Fruit fly (Drosophila melanogaster): ENCODE results near the gene Kaz-m1.

Kaz-m1 gene

DNA sequence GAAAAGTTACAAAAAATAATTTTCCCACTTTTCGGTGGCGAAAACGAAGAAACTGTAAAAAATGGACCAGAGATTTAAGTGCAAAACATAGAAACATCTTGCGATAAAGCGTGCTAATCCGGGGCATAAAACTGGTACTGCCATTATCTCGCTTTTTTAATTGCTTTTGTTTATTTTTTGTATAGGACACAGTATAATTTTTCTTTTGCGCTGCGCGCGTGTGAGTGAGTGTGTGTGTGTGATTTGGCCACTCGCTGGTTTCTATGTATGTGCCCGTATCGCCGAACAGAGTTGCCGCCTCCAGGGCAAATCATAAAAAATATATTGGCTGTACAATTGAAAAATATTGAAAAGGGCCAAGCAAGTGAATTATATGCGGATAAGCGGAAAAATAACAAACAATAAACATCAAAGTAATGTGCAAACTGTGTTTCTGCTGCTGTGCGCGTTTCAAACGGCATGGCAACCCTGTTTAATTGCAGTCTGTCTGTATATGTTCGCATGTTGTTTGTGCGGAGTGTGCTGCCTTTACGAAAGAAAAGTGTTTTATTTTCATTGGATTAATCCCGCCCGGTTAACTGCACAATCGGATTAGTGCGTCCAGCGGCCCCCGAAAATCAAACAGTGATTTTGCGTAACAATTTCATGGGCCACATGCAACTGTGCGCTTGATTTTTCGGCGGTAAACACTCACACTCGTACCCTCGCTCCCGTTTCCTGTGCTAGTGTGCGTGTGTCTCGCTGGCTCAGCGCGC is 27.8 kb downstream of the Kaz-m1 start:
- TF ChIP-seq Mio (GFP tag; optimal IDR thresholded peaks at IDR 0.05) (peak; percentile 90), Hr83 (GFP tag; optimal IDR thresholded peaks at IDR 0.05; ENCODE audit: poor library complexity, severe bottlenecking) (peak; percentile 81), fru (GFP tag; optimal IDR thresholded peaks at IDR 0.05) (peak; percentile 97), lola (GFP tag; optimal IDR thresholded peaks at IDR 0.05) (no peak), Dfd (GFP tag; optimal IDR thresholded peaks at IDR 0.05) (peak; percentile 2), Rel (GFP tag; optimal IDR thresholded peaks at IDR 0.05) (peak; percentile 44), Rel (tag; optimal IDR thresholded peaks at IDR 0.05) (peak; percentile 62), sv (GFP tag; optimal IDR thresholded peaks at IDR 0.05) (peak; percentile 94), woc (GFP tag; optimal IDR thresholded peaks at IDR 0.05) (peak; percentile 94), Hnf4 (GFP tag; optimal IDR thresholded peaks at IDR 0.05) (peak; percentile 96), HLH106 (tag; optimal IDR thresholded peaks at IDR 0.05) (peak; percentile 93), Vsx2 (GFP tag; optimal IDR thresholded peaks at IDR 0.05; ENCODE audit: partially characterized antibody) (no peak), CG32264 (GFP tag; optimal IDR thresholded peaks at IDR 0.05) (peak; percentile 90), foxo (GFP tag; optimal IDR thresholded peaks at IDR 0.05) (peak; percentile 71 to 98), Myc (optimal IDR thresholded peaks at IDR 0.05) (peak; percentile 3), Hr78 (GFP tag; optimal IDR thresholded peaks at IDR 0.05) (peak; percentile 61), dl (GFP tag; optimal IDR thresholded peaks at IDR 0.05; ENCODE audit: insufficient read depth in 1 of 2, partially characterized antibody in 2 of 2) (no peak), h (GFP tag; optimal IDR thresholded peaks at IDR 0.05) (peak; percentile 98), Abd-B (GFP tag; optimal IDR thresholded peaks at IDR 0.05) (peak; percentile 45), jim (GFP tag; optimal IDR thresholded peaks at IDR 0.05) (no peak), sage (GFP tag; optimal IDR thresholded peaks at IDR 0.05) (peak; percentile 87), CG9705 (GFP tag; optimal IDR thresholded peaks at IDR 0.05) (peak; percentile 77), GATAd (GFP tag; optimal IDR thresholded peaks at IDR 0.05) (peak; percentile 75), dmrt93B (GFP tag; optimal IDR thresholded peaks at IDR 0.05) (peak; percentile 93), tai (GFP tag; optimal IDR thresholded peaks at IDR 0.05) (no peak), Jra (GFP tag; optimal IDR thresholded peaks at IDR 0.05) (peak; percentile 94), rgr (GFP tag; optimal IDR thresholded peaks at IDR 0.05) (peak; percentile 98), br (GFP tag; optimal IDR thresholded peaks at IDR 0.05) (peak; percentile 96), dsf (GFP tag; optimal IDR thresholded peaks at IDR 0.05; ENCODE audit: borderline replicate concordance) (peak; percentile 86), brk (GFP tag; optimal IDR thresholded peaks at IDR 0.05) (no peak), Sp1 (GFP tag; optimal IDR thresholded peaks at IDR 0.05) (peak; percentile 93), ey (GFP tag; optimal IDR thresholded peaks at IDR 0.05) (peak; percentile 98), psq (GFP tag; optimal IDR thresholded peaks at IDR 0.05) (peak; percentile 92), Dif (GFP tag; optimal IDR thresholded peaks at IDR 0.05; ENCODE audit: partially characterized antibody) (no peak), CrebA (GFP tag; optimal IDR thresholded peaks at IDR 0.05; ENCODE audit: borderline replicate concordance) (no peak), OdsH (GFP tag; optimal IDR thresholded peaks at IDR 0.05) (peak; percentile 97), usp (GFP tag; optimal IDR thresholded peaks at IDR 0.05) (no peak), pan (optimal IDR thresholded peaks at IDR 0.05) (no peak), N (GFP tag; optimal IDR thresholded peaks at IDR 0.05) (peak; percentile 88)

DNA sequence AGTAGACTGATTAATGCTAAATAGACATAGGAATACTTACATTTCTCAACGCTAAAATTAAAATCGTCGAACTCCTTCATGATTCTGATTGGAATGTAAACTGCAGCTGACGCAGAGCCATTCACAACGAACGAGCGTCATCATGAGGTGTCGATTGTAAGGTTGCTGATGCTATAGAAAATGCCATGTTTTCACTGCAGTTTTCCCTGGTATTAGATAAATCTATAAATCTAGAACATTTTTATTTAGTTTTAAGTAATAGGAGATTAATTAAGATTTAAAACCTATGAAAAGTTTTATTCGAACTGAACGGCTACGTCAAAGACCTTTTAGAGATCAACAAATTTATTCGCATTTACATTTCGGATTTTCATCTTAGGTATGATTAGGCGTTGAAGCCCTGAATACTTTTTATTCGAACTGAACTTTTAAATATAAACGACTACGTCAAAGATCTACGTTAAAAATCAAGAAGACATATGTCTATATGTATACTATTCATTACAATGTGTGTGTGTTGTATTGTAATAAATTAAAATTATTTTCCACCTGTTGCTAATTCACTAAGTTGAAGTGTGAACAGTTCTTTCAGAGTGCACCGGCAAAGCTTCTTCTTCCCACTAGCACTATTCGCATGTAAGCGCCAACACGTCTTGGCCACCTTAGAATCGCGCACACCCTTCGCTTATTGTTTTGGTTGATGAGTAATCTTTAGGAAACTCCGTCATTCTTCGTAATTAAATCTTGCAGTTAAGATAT is 37.8 kb downstream of the Kaz-m1 start, which contains the start of the genes Exo84 and Vps2:
Gene Exo84, minus strand, starts transcription at position 108 of the 759 bp plus-strand sequence.
Gene Vps2, plus strand, starts transcription at position 672 of the 759 bp plus-strand sequence.
- no peak for TF ChIP-seq Mio (GFP tag; optimal IDR thresholded peaks at IDR 0.05)
- TF ChIP-seq psq (GFP tag; optimal IDR thresholded peaks at IDR 0.05): peak; percentile 21
- no peak for TF ChIP-seq Myc (optimal IDR thresholded peaks at IDR 0.05)
- no peak for TF ChIP-seq Dfd (GFP tag; optimal IDR thresholded peaks at IDR 0.05)
- peak; percentile 7 for TF ChIP-seq ey (GFP tag; optimal IDR thresholded peaks at IDR 0.05)
- peak; percentile 11 for TF ChIP-seq OdsH (GFP tag; optimal IDR thresholded peaks at IDR 0.05)
- TF ChIP-seq CrebA (GFP tag; optimal IDR thresholded peaks at IDR 0.05; ENCODE audit: borderline replicate concordance): no peak
- peak; percentile 63 for TF ChIP-seq HLH106 (tag; optimal IDR thresholded peaks at IDR 0.05)
- no peak for TF ChIP-seq Dif (GFP tag; optimal IDR thresholded peaks at IDR 0.05; ENCODE audit: partially characterized antibody)
- no peak for TF ChIP-seq jim (GFP tag; optimal IDR thresholded peaks at IDR 0.05)
- no peak for TF ChIP-seq br (GFP tag; optimal IDR thresholded peaks at IDR 0.05)
- no peak for TF ChIP-seq GATAd (GFP tag; optimal IDR thresholded peaks at IDR 0.05)
- TF ChIP-seq fru (GFP tag; optimal IDR thresholded peaks at IDR 0.05): no peak
- no peak for TF ChIP-seq dl (GFP tag; optimal IDR thresholded peaks at IDR 0.05; ENCODE audit: insufficient read depth in 1 of 2, partially characterized antibody in 2 of 2)
- no peak for TF ChIP-seq sage (GFP tag; optimal IDR thresholded peaks at IDR 0.05)
- TF ChIP-seq rgr (GFP tag; optimal IDR thresholded peaks at IDR 0.05): peak; percentile 75
- no peak for TF ChIP-seq dsf (GFP tag; optimal IDR thresholded peaks at IDR 0.05; ENCODE audit: borderline replicate concordance)
- TF ChIP-seq Hnf4 (GFP tag; optimal IDR thresholded peaks at IDR 0.05): no peak
- no peak for TF ChIP-seq Vsx2 (GFP tag; optimal IDR thresholded peaks at IDR 0.05; ENCODE audit: partially characterized antibody)
- peak; percentile 15 for TF ChIP-seq Hr78 (GFP tag; optimal IDR thresholded peaks at IDR 0.05)
- no peak for TF ChIP-seq Rel (GFP tag; optimal IDR thresholded peaks at IDR 0.05)
- TF ChIP-seq Rel (tag; optimal IDR thresholded peaks at IDR 0.05): no peak
- TF ChIP-seq Abd-B (GFP tag; optimal IDR thresholded peaks at IDR 0.05): no peak
- TF ChIP-seq usp (GFP tag; optimal IDR thresholded peaks at IDR 0.05): no peak
- peak; percentile 19 for TF ChIP-seq CG9705 (GFP tag; optimal IDR thresholded peaks at IDR 0.05)
- TF ChIP-seq tai (GFP tag; optimal IDR thresholded peaks at IDR 0.05): no peak
- TF ChIP-seq woc (GFP tag; optimal IDR thresholded peaks at IDR 0.05): peak; percentile 84
- TF ChIP-seq N (GFP tag; optimal IDR thresholded peaks at IDR 0.05): no peak
- TF ChIP-seq Jra (GFP tag; optimal IDR thresholded peaks at IDR 0.05): peak; percentile 0
- TF ChIP-seq Hr83 (GFP tag; optimal IDR thresholded peaks at IDR 0.05; ENCODE audit: poor library complexity, severe bottlenecking): no peak
- no peak for TF ChIP-seq pan (optimal IDR thresholded peaks at IDR 0.05)
- TF ChIP-seq CG32264 (GFP tag; optimal IDR thresholded peaks at IDR 0.05): no peak
- peak; percentile 41 for TF ChIP-seq sv (GFP tag; optimal IDR thresholded peaks at IDR 0.05)
- peak in 1 of 2 experiments; percentile 47 for TF ChIP-seq foxo (GFP tag; optimal IDR thresholded peaks at IDR 0.05)
- TF ChIP-seq Sp1 (GFP tag; optimal IDR thresholded peaks at IDR 0.05): peak; percentile 32
- no peak for TF ChIP-seq h (GFP tag; optimal IDR thresholded peaks at IDR 0.05)
- no peak for TF ChIP-seq brk (GFP tag; optimal IDR thresholded peaks at IDR 0.05)
- peak; percentile 55 for TF ChIP-seq dmrt93B (GFP tag; optimal IDR thresholded peaks at IDR 0.05)

Measured in whole organism, wandering third instar larva.